Fruit fly (Drosophila melanogaster) whole organism, prepupa: ENCODE data around the gene MCTS1.

ENCODE experiments used
- Gug ChIP-seq: fragments of 200-800 bp; sonication (Bioruptor generic); IDR thresholded peaks from 2 replicates; pipeline ENCODE4 v1.3.6; 2022; ENCODE audit warnings: missing biosample characterization, missing genetic modification characterization
- topi ChIP-seq: fragments of 200-800 bp; sonication (Bioruptor generic); optimal IDR thresholded peaks from 3 replicates; lab custom pipeline; 2016; ENCODE audit warnings: missing biosample characterization, missing genetic modification characterization

dm6 chrX:5989368-5989767 is 48.3 kb upstream of the MCTS1 start:
- no peak for TF ChIP-seq topi (GFP tag; lab: Kevin White, UChicago)
- TF ChIP-seq Gug (GFP tag; lab: Robert Waterston, UW) = no peak
